Worm (Caenorhabditis elegans) whole organism, L1 larva: ENCODE measurements around the gene aqp-5.

Experiments used
- F16B12.6 ChIP-seq: fragments of 150-350 bp; optimal IDR thresholded peaks from 2 replicates; lab custom pipeline; 2014; ENCODE audit warnings: missing biosample characterization, missing genetic modification characterization
- Y116A8C.19 ChIP-seq: sonication (generic microtip); optimal IDR thresholded peaks from 2 replicates; lab custom pipeline; 2016; ENCODE audit warnings: missing compliant biosample characterization, missing genetic modification characterization, borderline replicate concordance
- alr-1 ChIP-seq: fragments of 200-800 bp; sonication (Bioruptor generic); optimal IDR thresholded peaks from 2 replicates; lab custom pipeline; 2018; ENCODE audit warnings: borderline replicate concordance, mild to moderate bottlenecking, missing genetic modification characterization, missing compliant biosample characterization
- aly-2 ChIP-seq: fragments of 150-350 bp; optimal IDR thresholded peaks from 2 replicates; lab custom pipeline; 2014; ENCODE audit warnings: missing biosample characterization, missing genetic modification characterization
- ama-1 ChIP-seq: fragments of 150-350 bp; optimal IDR thresholded peaks from 2 replicates; lab custom pipeline; 2014
- ceh-63 ChIP-seq: fragments of 200-800 bp; sonication (Bioruptor generic); optimal IDR thresholded peaks from 2 replicates; lab custom pipeline; 2018; ENCODE audit warnings: mild to moderate bottlenecking, missing genetic modification characterization, missing compliant biosample characterization
- ceh-8 ChIP-seq: fragments of 200-800 bp; sonication (Bioruptor generic); optimal IDR thresholded peaks from 2 replicates; lab custom pipeline; 2018; ENCODE audit warnings: mild to moderate bottlenecking, missing genetic modification characterization, moderate library complexity, missing compliant biosample characterization
- ceh-82 ChIP-seq, 3 experiments: fragments of 150-350 bp in 1 of 3; sonication (generic microtip) in 2 of 3; optimal IDR thresholded peaks; 2 replicates each; lab custom pipeline; 2014 to 2017; ENCODE audit warnings: missing biosample characterization in 3 of 3, missing genetic modification characterization in 3 of 3
- ces-1 ChIP-seq: fragments of 150-350 bp; optimal IDR thresholded peaks from 2 replicates; lab custom pipeline; 2014; ENCODE audit warnings: missing biosample characterization, missing genetic modification reagents, missing genetic modification characterization
- dsc-1 ChIP-seq: sonication (generic microtip); optimal IDR thresholded peaks from 2 replicates; lab custom pipeline; 2016; ENCODE audit warnings: mild to moderate bottlenecking, missing genetic modification characterization, missing compliant biosample characterization
- efl-1 ChIP-seq, 4 experiments: fragments of 150-350 bp; optimal IDR thresholded peaks in 3 of 4; peaks in 1 of 4; 1 replicate in 1 of 4; 2 replicates in 3 of 4; lab custom pipeline; 2014; ENCODE audit warnings: missing biosample characterization in 2 of 4, missing genetic modification characterization in 2 of 4, missing genetic modification reagents in 2 of 4
- egl-13 ChIP-seq: sonication (generic microtip); optimal IDR thresholded peaks from 2 replicates; lab custom pipeline; 2016; ENCODE audit warnings: missing genotype, missing genetic modification reagents, missing genetic modification characterization, missing compliant biosample characterization
- egl-27 ChIP-seq, 2 experiments: fragments of 150-350 bp in 1 of 2; sonication (generic microtip); optimal IDR thresholded peaks; 3 replicates each; lab custom pipeline; 2017 to 2018; ENCODE audit warnings: missing biosample characterization in 2 of 2, missing genetic modification characterization in 2 of 2, missing genetic modification reagents in 2 of 2
- ets-5 ChIP-seq: fragments of 200-800 bp; sonication (Bioruptor generic); IDR thresholded peaks from 2 replicates; pipeline ENCODE4 v1.3.6; 2022; ENCODE audit warnings: missing genetic modification characterization, missing compliant biosample characterization
- fkh-10 ChIP-seq: sonication (generic microtip); optimal IDR thresholded peaks from 2 replicates; lab custom pipeline; 2017; ENCODE audit warnings: missing biosample characterization, missing genetic modification reagents, missing genetic modification characterization
- fkh-4 ChIP-seq: sonication (generic microtip); optimal IDR thresholded peaks from 2 replicates; lab custom pipeline; 2016; ENCODE audit warnings: missing compliant biosample characterization, missing genetic modification characterization, borderline replicate concordance
- grh-1 ChIP-seq: fragments of 200-800 bp; sonication (Bioruptor generic); IDR thresholded peaks from 2 replicates; pipeline ENCODE4 v1.3.6; 2022; ENCODE audit warnings: missing genetic modification reagents, missing genetic modification characterization, missing compliant biosample characterization
- hlh-17 ChIP-seq: fragments of 200-800 bp; sonication (Bioruptor generic); optimal IDR thresholded peaks from 2 replicates; lab custom pipeline; 2018; ENCODE audit warnings: missing genetic modification characterization, mild to moderate bottlenecking, missing compliant biosample characterization, moderate library complexity, borderline replicate concordance
- hpl-2 ChIP-seq: fragments of 150-350 bp; optimal IDR thresholded peaks from 2 replicates; lab custom pipeline; 2014; ENCODE audit warnings: missing biosample characterization, missing genetic modification reagents, missing genetic modification characterization
- irx-1 ChIP-seq: sonication (generic microtip); optimal IDR thresholded peaks from 2 replicates; lab custom pipeline; 2016; ENCODE audit warnings: missing genetic modification characterization, missing compliant biosample characterization
- jun-1 ChIP-seq: fragments of 150-350 bp; optimal IDR thresholded peaks from 2 replicates; lab custom pipeline; 2014; ENCODE audit warnings: missing biosample characterization, missing genetic modification reagents, missing genetic modification characterization
- lin-14 ChIP-seq: fragments of 200-800 bp; sonication (Bioruptor generic); optimal IDR thresholded peaks from 2 replicates; lab custom pipeline; 2018; ENCODE audit warnings: mild to moderate bottlenecking, missing genetic modification characterization, moderate library complexity, missing compliant biosample characterization
- lin-15B ChIP-seq: fragments of 150-350 bp; sonication (generic microtip); optimal IDR thresholded peaks from 3 replicates; lab custom pipeline; 2014; ENCODE audit warnings: missing biosample characterization, missing genetic modification characterization
- lin-35 ChIP-seq, 2 experiments: fragments of 150-350 bp; optimal IDR thresholded peaks; 2 replicates each; lab custom pipeline; 2014; ENCODE audit warnings: missing biosample characterization in 2 of 2, missing genetic modification characterization in 2 of 2, missing genetic modification reagents in 2 of 2
- lin-39 ChIP-seq: fragments of 150-350 bp; optimal IDR thresholded peaks from 2 replicates; lab custom pipeline; 2014; ENCODE audit warnings: missing biosample characterization, missing genetic modification reagents, missing genetic modification characterization
- lsy-2 ChIP-seq, 2 experiments: fragments of 150-350 bp; optimal IDR thresholded peaks; 2 replicates each; lab custom pipeline; 2014; ENCODE audit warnings: missing biosample characterization in 2 of 2, missing genetic modification characterization in 2 of 2
- mab-9 ChIP-seq: fragments of 200-800 bp; sonication (Bioruptor generic); IDR thresholded peaks from 2 replicates; pipeline ENCODE4 v1.3.6; 2022; ENCODE audit warnings: missing genetic modification reagents, missing genetic modification characterization, missing compliant biosample characterization
- mdl-1 ChIP-seq, 2 experiments: fragments of 150-350 bp; optimal IDR thresholded peaks; 2 replicates each; lab custom pipeline; 2014 to 2017; ENCODE audit warnings: missing biosample characterization in 2 of 2, missing genetic modification characterization in 2 of 2, inconsistent platforms in 1 of 2
- mef-2 ChIP-seq: fragments of 150-350 bp; optimal IDR thresholded peaks from 2 replicates; lab custom pipeline; 2014; ENCODE audit warnings: missing biosample characterization, missing genetic modification characterization
- mep-1 ChIP-seq: fragments of 150-350 bp; optimal IDR thresholded peaks from 2 replicates; lab custom pipeline; 2014; ENCODE audit warnings: missing biosample characterization, missing genetic modification characterization
- nhr-12 ChIP-seq: sonication (generic microtip); optimal IDR thresholded peaks from 2 replicates; lab custom pipeline; 2017; ENCODE audit warnings: missing biosample characterization, missing genetic modification characterization
- nhr-20 ChIP-seq: sonication (generic microtip); optimal IDR thresholded peaks from 2 replicates; lab custom pipeline; 2016; ENCODE audit warnings: mild to moderate bottlenecking, missing genetic modification characterization, missing compliant biosample characterization
- nhr-28 ChIP-seq: fragments of 150-350 bp; optimal IDR thresholded peaks from 2 replicates; lab custom pipeline; 2014; ENCODE audit warnings: missing biosample characterization, missing genetic modification characterization
- nhr-47 ChIP-seq: sonication (generic microtip); optimal IDR thresholded peaks from 2 replicates; lab custom pipeline; 2016; ENCODE audit warnings: mild to moderate bottlenecking, missing genetic modification characterization, moderate library complexity, missing compliant biosample characterization
- nhr-76 ChIP-seq: sonication (generic microtip); optimal IDR thresholded peaks from 2 replicates; lab custom pipeline; 2017; ENCODE audit warnings: missing biosample characterization, missing genetic modification characterization
- nhr-77 ChIP-seq: fragments of 150-350 bp; optimal IDR thresholded peaks from 2 replicates; lab custom pipeline; 2014; ENCODE audit warnings: missing biosample characterization, missing genetic modification characterization
- nhr-84 ChIP-seq: sonication (generic microtip); optimal IDR thresholded peaks from 2 replicates; lab custom pipeline; 2017; ENCODE audit warnings: missing biosample characterization, missing genetic modification characterization
- nhr-85 ChIP-seq: sonication (generic microtip); peaks from one replicate; lab custom pipeline; 2016; ENCODE audit warnings: missing genetic modification characterization, inconsistent platforms, missing compliant biosample characterization
- pax-3 ChIP-seq: fragments of 200-800 bp; sonication (Bioruptor generic); optimal IDR thresholded peaks from 2 replicates; lab custom pipeline; 2018; ENCODE audit warnings: mild to moderate bottlenecking, missing genetic modification characterization, moderate library complexity, missing compliant biosample characterization
- pqm-1 ChIP-seq: sonication (generic microtip); optimal IDR thresholded peaks from 3 replicates; lab custom pipeline; 2017; ENCODE audit warnings: missing biosample characterization, missing genetic modification characterization
- rnt-1 ChIP-seq: sonication (generic microtip); optimal IDR thresholded peaks from 2 replicates; lab custom pipeline; 2016; ENCODE audit warnings: mild to moderate bottlenecking, missing genetic modification characterization, moderate library complexity, missing compliant biosample characterization
- skn-1 ChIP-seq: fragments of 150-350 bp; optimal IDR thresholded peaks from 2 replicates; lab custom pipeline; 2014; ENCODE audit warnings: missing biosample characterization, missing genetic modification characterization
- snpc-4 ChIP-seq: fragments of 150-350 bp; optimal IDR thresholded peaks from 2 replicates; lab custom pipeline; 2014; ENCODE audit warnings: missing biosample characterization, missing genetic modification characterization
- snu-23 ChIP-seq: sonication (generic microtip); optimal IDR thresholded peaks from 2 replicates; lab custom pipeline; 2016; ENCODE audit warnings: missing genetic modification characterization, missing compliant biosample characterization
- sptf-1 ChIP-seq: fragments of 150-350 bp; optimal IDR thresholded peaks from 2 replicates; lab custom pipeline; 2014; ENCODE audit warnings: missing biosample characterization, missing genetic modification characterization
- swsn-7 ChIP-seq: sonication (generic microtip); optimal IDR thresholded peaks from 2 replicates; lab custom pipeline; 2016; ENCODE audit warnings: missing genetic modification characterization, missing compliant biosample characterization
- tlp-1 ChIP-seq: fragments of 150-350 bp; optimal IDR thresholded peaks from 2 replicates; lab custom pipeline; 2014; ENCODE audit warnings: missing biosample characterization, missing genetic modification characterization
- unc-30 ChIP-seq: sonication (generic microtip); optimal IDR thresholded peaks from 2 replicates; lab custom pipeline; 2017; ENCODE audit warnings: missing biosample characterization, missing genetic modification characterization
- unc-62 ChIP-seq: fragments of 150-350 bp; optimal IDR thresholded peaks from 2 replicates; lab custom pipeline; 2014; ENCODE audit warnings: missing biosample characterization, missing genetic modification reagents, missing genetic modification characterization
- xbp-1 ChIP-seq: sonication (generic microtip); optimal IDR thresholded peaks from 2 replicates; lab custom pipeline; 2016; ENCODE audit warnings: missing genetic modification characterization, missing compliant biosample characterization
- zip-4 ChIP-seq: fragments of 200-800 bp; sonication (Bioruptor generic); optimal IDR thresholded peaks from 2 replicates; lab custom pipeline; 2018; ENCODE audit warnings: mild to moderate bottlenecking, missing genetic modification characterization, moderate library complexity, missing compliant biosample characterization
- ztf-11 ChIP-seq, 2 experiments: sonication (generic microtip); optimal IDR thresholded peaks; 2 replicates each; lab custom pipeline; 2016 to 2017; ENCODE audit warnings: missing genetic modification characterization in 2 of 2, missing biosample characterization in 1 of 2, missing compliant biosample characterization in 1 of 2
- ztf-4 ChIP-seq: fragments of 150-350 bp; optimal IDR thresholded peaks from 2 replicates; lab custom pipeline; 2014; ENCODE audit warnings: missing biosample characterization, missing genetic modification characterization

aqp-5 gene

DNA sequence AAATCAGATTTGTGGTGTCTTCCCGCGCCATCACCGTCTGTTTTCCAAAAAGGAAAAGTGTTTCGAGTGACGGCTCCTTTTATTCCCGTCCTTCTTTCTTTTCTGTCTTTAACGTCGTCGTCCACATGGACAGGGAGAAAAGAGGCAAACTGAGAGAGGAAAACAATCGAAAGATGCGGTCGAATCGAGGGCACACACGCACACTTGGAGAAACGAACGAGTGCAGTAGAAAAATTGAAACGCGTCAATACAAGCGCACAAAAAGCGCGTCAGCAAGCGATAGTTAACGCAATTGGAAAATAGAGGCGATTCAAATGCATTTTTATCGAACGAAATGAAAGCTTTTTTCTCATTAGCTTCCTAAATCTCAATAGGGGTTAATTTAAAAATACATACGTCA, 45.3 kb downstream of the aqp-5 start (continued):
- peak; percentile 74 for TF ChIP-seq zip-4 (GFP tag; lab: Kevin White, UChicago)
- TF ChIP-seq lsy-2 (tag; optimal IDR thresholded peaks at IDR 0.05; lab: Kevin White, UChicago): peak; percentile 93 to 95
- peak; percentile 82 for TF ChIP-seq ceh-8 (GFP tag; lab: Kevin White, UChicago)
- peak; percentile 92 for TF ChIP-seq dsc-1 (tag; lab: Kevin White, UChicago)
- peak; percentile 94 for TF ChIP-seq swsn-7
- no peak for TF ChIP-seq nhr-76 (tag; lab: Kevin White, UChicago)
- peak; percentile 99 for TF ChIP-seq lin-14 (GFP tag; lab: Kevin White, UChicago)
- TF ChIP-seq unc-30 (tag; lab: Kevin White, UChicago): no peak
- peak; percentile 72 for TF ChIP-seq mef-2 (tag; lab: Kevin White, UChicago)
- peak; percentile 79 for TF ChIP-seq pax-3 (tag; lab: Kevin White, UChicago)
- peak in 1 of 2 experiments; percentile 40 for TF ChIP-seq egl-27 (tag; optimal IDR thresholded peaks at IDR 0.05; lab: Kevin White, UChicago)
- peak; percentile 57 for TF ChIP-seq F16B12.6
- TF ChIP-seq nhr-85: peak; percentile 97
- TF ChIP-seq ceh-82 (tag; optimal IDR thresholded peaks at IDR 0.05; lab: Kevin White, UChicago): peak; percentile 82 to 93 (median 86)
- peak; percentile 63 for TF ChIP-seq ztf-4
- peak; percentile 84 for TF ChIP-seq fkh-10 (GFP tag; lab: Kevin White, UChicago)
- TF ChIP-seq ztf-11 (tag; optimal IDR thresholded peaks at IDR 0.05; lab: Kevin White, UChicago): peak in 1 of 2 experiments; percentile 80
- TF ChIP-seq nhr-28 (tag; lab: Kevin White, UChicago): no peak
- TF ChIP-seq xbp-1 (tag; lab: Kevin White, UChicago): peak; percentile 94
- no peak for TF ChIP-seq pqm-1 (tag; lab: Kevin White, UChicago)
- peak; percentile 95 for TF ChIP-seq nhr-20 (tag; lab: Kevin White, UChicago)
- TF ChIP-seq lin-39 (tag; lab: Kevin White, UChicago): peak; percentile 81
- TF ChIP-seq snpc-4 (tag; lab: Kevin White, UChicago): peak; percentile 88
- peak; percentile 95 for TF ChIP-seq snu-23
- TF ChIP-seq efl-1 (optimal IDR thresholded peaks at IDR 0.05; lab: Kevin White, UChicago): peak; percentile 82 to 98
- peak; percentile 96 to 100 for TF ChIP-seq efl-1 (GFP tag; optimal IDR thresholded peaks at IDR 0.05 in 1 of 2; lab: Kevin White, UChicago)
- TF ChIP-seq alr-1 (tag; lab: Kevin White, UChicago): no peak
- TF ChIP-seq nhr-47 (tag; lab: Kevin White, UChicago): peak; percentile 96
- peak; percentile 34 to 94 for TF ChIP-seq mdl-1 (tag; optimal IDR thresholded peaks at IDR 0.05; lab: Kevin White, UChicago)
- no peak for TF ChIP-seq Y116A8C.19
- no peak for TF ChIP-seq tlp-1 (tag; lab: Kevin White, UChicago)
- peak; percentile 71 for TF ChIP-seq fkh-4
- TF ChIP-seq grh-1: peak; percentile 92
- TF ChIP-seq rnt-1: peak; percentile 96
- no peak for TF ChIP-seq nhr-84 (tag; lab: Kevin White, UChicago)
- no peak for TF ChIP-seq nhr-12 (tag; lab: Kevin White, UChicago)
- peak; percentile 83 for TF ChIP-seq mab-9 (GFP tag; lab: Robert Waterston, UW)
- peak; percentile 89 for TF ChIP-seq irx-1 (tag; lab: Kevin White, UChicago)
- no peak for TF ChIP-seq hlh-17
- TF ChIP-seq lin-35 (GFP tag; optimal IDR thresholded peaks at IDR 0.05; lab: Kevin White, UChicago): peak; percentile 97 to 98
- no peak for TF ChIP-seq hpl-2
- no peak for TF ChIP-seq unc-62 (GFP tag; lab: Kevin White, UChicago)
- TF ChIP-seq jun-1 (tag; lab: Kevin White, UChicago): peak; percentile 83
- TF ChIP-seq sptf-1 (tag; lab: Kevin White, UChicago): no peak
- peak; percentile 85 for TF ChIP-seq skn-1 (tag; lab: Kevin White, UChicago)
- peak; percentile 89 for TF ChIP-seq aly-2 (tag; lab: Kevin White, UChicago)
- TF ChIP-seq ces-1: peak; percentile 43
- peak; percentile 78 for TF ChIP-seq egl-13 (tag; lab: Kevin White, UChicago)
- TF ChIP-seq ets-5 (GFP tag; lab: Robert Waterston, UW): no peak
- TF ChIP-seq ama-1 (lab: Kevin White, UChicago): peak; percentile 84
- TF ChIP-seq ceh-63: no peak
- peak; percentile 90 for TF ChIP-seq nhr-77
- peak; percentile 99 for TF ChIP-seq mep-1
- peak; percentile 79 for TF ChIP-seq lin-15B (tag; lab: Kevin White, UChicago)
